Worm (Caenorhabditis elegans): ENCODE data around the gene ttll-5.
A peak's percentile ranks its signal among the peaks of the same experiment; 100 is the strongest.

ttll-5 gene

ce11 chrV:11504853-11505397 is 3.9 kb upstream of the ttll-5 start, which contains the start of the genes C55A6.1 and C55A6.10 (continued):
- TF ChIP-seq hif-1 (tag; optimal IDR thresholded peaks at IDR 0.05) (peak in 1 of 2 experiments; percentile 23), hlh-11 (tag; optimal IDR thresholded peaks at IDR 0.05) (peak; percentile 61), egl-43 (GFP tag; IDR thresholded peaks at IDR 0.05) (peak; percentile 78; the same call in 1 of the 2 replicates), lin-38 (GFP tag; IDR thresholded peaks at IDR 0.05) (peak; percentile 87), T26A8.4 (GFP tag; IDR thresholded peaks at IDR 0.05) (peak; percentile 68), spr-1 (tag; optimal IDR thresholded peaks at IDR 0.05) (peak; percentile 62), set-16 (GFP tag; IDR thresholded peaks at IDR 0.05) (peak; percentile 54; the same call in 1 of the 2 replicates), nhr-102 (tag; optimal IDR thresholded peaks at IDR 0.05) (peak; percentile 50), mdl-1 (tag; optimal IDR thresholded peaks at IDR 0.05) (peak in 1 of 2 experiments; percentile 52), nhr-42 (GFP tag; IDR thresholded peaks at IDR 0.05) (peak; percentile 76), ctbp-1 (GFP tag; IDR thresholded peaks at IDR 0.05) (peak; percentile 95)

- TF ChIP-seq F49E8.2 (tag; optimal IDR thresholded peaks at IDR 0.05; ENCODE audit: borderline replicate concordance): no peak
- TF ChIP-seq nhr-11 (tag; optimal IDR thresholded peaks at IDR 0.05): peak; percentile 24
- no peak for TF ChIP-seq aha-1 (tag)
- peak; percentile 51 for TF ChIP-seq hlh-11 (tag; optimal IDR thresholded peaks at IDR 0.05)
- no peak for TF ChIP-seq mdl-1 (tag; optimal IDR thresholded peaks at IDR 0.05)
- TF ChIP-seq cey-2 (tag; optimal IDR thresholded peaks at IDR 0.05; ENCODE audit: borderline replicate concordance, insufficient read depth): no peak
- TF ChIP-seq mxl-2 (GFP tag; conservative IDR thresholded peaks at IDR 0.05): no peak
- TF ChIP-seq lim-7 (GFP tag; IDR thresholded peaks at IDR 0.05): no peak
- TF ChIP-seq lin-38 (GFP tag; IDR thresholded peaks at IDR 0.05): no peak
- TF ChIP-seq ceh-62 (tag; optimal IDR thresholded peaks at IDR 0.05): no peak
- TF ChIP-seq daf-16 (GFP tag; optimal IDR thresholded peaks at IDR 0.05): peak in 1 of 2 experiments; percentile 97
- TF ChIP-seq daf-16 (tag; optimal IDR thresholded peaks at IDR 0.05): no peak
- TF ChIP-seq spr-1 (tag; optimal IDR thresholded peaks at IDR 0.05): no peak
Observed at ce11 chrV:11506347-11506746, 2.5 kb upstream of the ttll-5 start.

ce11 chrV:11513432-11513831 is 4.6 kb downstream of the ttll-5 start, which contains the start of gene C55A6.3:
Gene C55A6.3 (minus strand): TSS chrV:11513532.
- peak in 1 of 2 experiments; percentile 34 for TF ChIP-seq unc-62 (GFP tag; optimal IDR thresholded peaks at IDR 0.05 in 1 of 2)
- no peak for TF ChIP-seq unc-62 (tag; optimal IDR thresholded peaks at IDR 0.05)
- no peak for TF ChIP-seq unc-39 (tag; optimal IDR thresholded peaks at IDR 0.05)
- TF ChIP-seq tra-1 (GFP tag; IDR thresholded peaks at IDR 0.05): no peak
- TF ChIP-seq jun-1 (tag; optimal IDR thresholded peaks at IDR 0.05): no peak
- no peak for TF ChIP-seq daf-16 (GFP tag; optimal IDR thresholded peaks at IDR 0.05)
- TF ChIP-seq daf-16 (tag; optimal IDR thresholded peaks at IDR 0.05): peak; percentile 9
- TF ChIP-seq dve-1 (tag; optimal IDR thresholded peaks at IDR 0.05; ENCODE audit: insufficient read depth): no peak
- TF ChIP-seq lim-7 (GFP tag; IDR thresholded peaks at IDR 0.05): no peak

ce11 chrV:11514677-11515076 is 5.8 kb downstream of the ttll-5 start, which contains the start of gene C55A6.6:
Gene C55A6.6 (minus strand): TSS chrV:11514737.
- TF ChIP-seq jun-1 (tag; optimal IDR thresholded peaks at IDR 0.05) (no peak), pqm-1 (tag; optimal IDR thresholded peaks at IDR 0.05) (peak; percentile 4), daf-16 (GFP tag; optimal IDR thresholded peaks at IDR 0.05) (no peak), daf-16 (tag; optimal IDR thresholded peaks at IDR 0.05) (peak; percentile 15), nhr-28 (tag; optimal IDR thresholded peaks at IDR 0.05) (peak; percentile 81), lin-1 (GFP tag; IDR thresholded peaks at IDR 0.05) (no peak), F37D6.2 (tag; optimal IDR thresholded peaks at IDR 0.05) (no peak)

ce11 chrV:11515145-11515544 is 6.3 kb downstream of the ttll-5 start:
- TF ChIP-seq Y75B8A.6 (GFP tag; IDR thresholded peaks at IDR 0.05) (no peak), unc-62 (GFP tag; optimal IDR thresholded peaks at IDR 0.05 in 1 of 2) (peak in 1 of 2 experiments; percentile 98), unc-62 (tag; optimal IDR thresholded peaks at IDR 0.05) (no peak)
